Worm (Caenorhabditis elegans) whole organism, late embryonic: Measurements from ENCODE around the gene fpn-1.2.

Experiments
- Y22D7AL.16 ChIP-seq: sonication (generic microtip); optimal IDR thresholded peaks from 2 replicates; lab custom pipeline; 2016; ENCODE audit warnings: missing genetic modification characterization, missing compliant biosample characterization
- ceh-30 ChIP-seq: fragments of 150-350 bp; optimal IDR thresholded peaks from 2 replicates; lab custom pipeline; 2014; ENCODE audit warnings: missing biosample characterization, missing genetic modification characterization
- ceh-9 ChIP-seq: sonication (generic microtip); optimal IDR thresholded peaks from 2 replicates; lab custom pipeline; 2016; ENCODE audit warnings: mild to moderate bottlenecking, missing genetic modification characterization, inconsistent platforms, missing compliant biosample characterization
- che-1 ChIP-seq: sonication (generic microtip); optimal IDR thresholded peaks from 2 replicates; lab custom pipeline; 2016; ENCODE audit warnings: mild to moderate bottlenecking, missing genetic modification characterization, missing compliant biosample characterization
- elt-2 ChIP-seq: sonication (generic microtip); optimal IDR thresholded peaks from 2 replicates; lab custom pipeline; 2016; ENCODE audit warnings: missing genetic modification reagents, missing genetic modification characterization, missing compliant biosample characterization
- fkh-10 ChIP-seq: fragments of 150-350 bp; optimal IDR thresholded peaks from 2 replicates; lab custom pipeline; 2014; ENCODE audit warnings: missing biosample characterization, missing genetic modification reagents, missing genetic modification characterization
- hlh-13 ChIP-seq: fragments of 200-800 bp; sonication (Bioruptor generic); optimal IDR thresholded peaks from 2 replicates; lab custom pipeline; 2018; ENCODE audit warnings: mild to moderate bottlenecking, missing genetic modification characterization, missing compliant biosample characterization
- hlh-15 ChIP-seq: sonication (generic microtip); optimal IDR thresholded peaks from 2 replicates; lab custom pipeline; 2016; ENCODE audit warnings: missing genetic modification characterization, missing compliant biosample characterization
- pqm-1 ChIP-seq: sonication (generic microtip); optimal IDR thresholded peaks from 2 replicates; lab custom pipeline; 2016; ENCODE audit warnings: missing genetic modification characterization, missing compliant biosample characterization
- syd-9 ChIP-seq: sonication (generic microtip); optimal IDR thresholded peaks from 2 replicates; lab custom pipeline; 2016; ENCODE audit warnings: mild to moderate bottlenecking, missing genetic modification characterization, moderate library complexity, missing compliant biosample characterization
- tbx-2 ChIP-seq: sonication (generic microtip); optimal IDR thresholded peaks from 2 replicates; lab custom pipeline; 2016; ENCODE audit warnings: missing genetic modification characterization, missing compliant biosample characterization
- tbx-7 ChIP-seq: sonication (generic microtip); optimal IDR thresholded peaks from 2 replicates; lab custom pipeline; 2016; ENCODE audit warnings: missing genotype, missing genetic modification characterization, missing compliant biosample characterization

- TF ChIP-seq elt-2 (tag; lab: Kevin White, UChicago), result no peak
- TF ChIP-seq ceh-30 (tag; lab: Kevin White, UChicago), result no peak
- TF ChIP-seq fkh-10, result no peak
- no peak for TF ChIP-seq che-1
- TF ChIP-seq Y22D7AL.16 (tag; lab: Kevin White, UChicago), result no peak
- no peak for TF ChIP-seq tbx-2
- no peak for TF ChIP-seq hlh-13 (GFP tag; lab: Kevin White, UChicago)
- TF ChIP-seq hlh-15 (tag; lab: Kevin White, UChicago), result no peak
- TF ChIP-seq ceh-9, result no peak
- no peak for TF ChIP-seq syd-9
- TF ChIP-seq tbx-7 (tag; lab: Kevin White, UChicago), result no peak
- no peak for TF ChIP-seq pqm-1 (tag; lab: Kevin White, UChicago)
Observed at ce11 chrV:1416154-1416553, 48.3 kb downstream of the fpn-1.2 start.
